Worm (Caenorhabditis elegans): Measurements from ENCODE around the gene fbxa-150.

The fbxa-150 gene

ce11 chrV:20479013-20479739 is 43.2 kb upstream of the fbxa-150 start, which contains the start of the genes calf-1 and rpl-2:
Gene calf-1 (minus strand): TSS chrV:20479089.
Gene rpl-2 (plus strand): TSS chrV:20479689.
- no peak for TF ChIP-seq ceh-34 (tag; optimal IDR thresholded peaks at IDR 0.05)
- peak; percentile 56 for TF ChIP-seq nfya-1 (tag; optimal IDR thresholded peaks at IDR 0.05)
- TF ChIP-seq ceh-48 (tag; optimal IDR thresholded peaks at IDR 0.05) = peak; percentile 83
- TF ChIP-seq unc-42 (tag; optimal IDR thresholded peaks at IDR 0.05) = peak; percentile 84
- TF ChIP-seq ceh-14 (tag; optimal IDR thresholded peaks at IDR 0.05) = no peak
- peak; percentile 11 for TF ChIP-seq elt-2 (tag; optimal IDR thresholded peaks at IDR 0.05)
- peak; percentile 49 for TF ChIP-seq ceh-31 (tag; optimal IDR thresholded peaks at IDR 0.05)

- no peak for TF ChIP-seq ceh-30 (tag; optimal IDR thresholded peaks at IDR 0.05)
- TF ChIP-seq pha-2 (tag; optimal IDR thresholded peaks at IDR 0.05) = no peak
- no peak for TF ChIP-seq ama-1 (optimal IDR thresholded peaks at IDR 0.05)
- no peak for TF ChIP-seq pros-1 (tag; optimal IDR thresholded peaks at IDR 0.05)
- TF ChIP-seq C08G9.2 (tag; optimal IDR thresholded peaks at IDR 0.05) = no peak
- TF ChIP-seq F13H6.1 (tag; optimal IDR thresholded peaks at IDR 0.05) = no peak
- TF ChIP-seq pax-1 (tag; optimal IDR thresholded peaks at IDR 0.05) = no peak
- no peak for TF ChIP-seq ahr-1 (tag; optimal IDR thresholded peaks at IDR 0.05)
- no peak for TF ChIP-seq gmeb-2 (tag; optimal IDR thresholded peaks at IDR 0.05)
- TF ChIP-seq tbx-2 (tag; optimal IDR thresholded peaks at IDR 0.05) = no peak
- no peak for TF ChIP-seq ztf-16 (tag; optimal IDR thresholded peaks at IDR 0.05)
- TF ChIP-seq ceh-24 (tag; optimal IDR thresholded peaks at IDR 0.05) = no peak
- TF ChIP-seq ref-2 (tag; optimal IDR thresholded peaks at IDR 0.05) = no peak
- TF ChIP-seq pag-3 (tag; optimal IDR thresholded peaks at IDR 0.05; ENCODE audit: borderline replicate concordance) = no peak
- no peak for TF ChIP-seq madf-2 (tag; optimal IDR thresholded peaks at IDR 0.05)
- TF ChIP-seq nhr-232 (tag; optimal IDR thresholded peaks at IDR 0.05) = no peak
- TF ChIP-seq sox-4 (tag; optimal IDR thresholded peaks at IDR 0.05) = no peak
- TF ChIP-seq ceh-2 (tag; optimal IDR thresholded peaks at IDR 0.05) = no peak
These were observed 41.6 kb upstream of the fbxa-150 start for ce11 chrV:20480790-20481189.

ce11 chrV:20485285-20485684 is 37.1 kb upstream of the fbxa-150 start, which contains the start of gene dhcr-7:
Gene dhcr-7 (minus strand): TSS chrV:20485385.
- TF ChIP-seq ttx-3 (tag; optimal IDR thresholded peaks at IDR 0.05) (no peak), eyg-1 (tag; optimal IDR thresholded peaks at IDR 0.05) (no peak), sox-2 (GFP tag; IDR thresholded peaks at IDR 0.05) (no peak), ceh-22 (tag; optimal IDR thresholded peaks at IDR 0.05) (no peak), unc-42 (tag; optimal IDR thresholded peaks at IDR 0.05) (no peak), ceh-14 (tag; optimal IDR thresholded peaks at IDR 0.05) (no peak), ceh-34 (tag; optimal IDR thresholded peaks at IDR 0.05) (no peak), hlh-8 (tag; optimal IDR thresholded peaks at IDR 0.05) (no peak), ahr-1 (tag; optimal IDR thresholded peaks at IDR 0.05) (no peak), ref-2 (tag; optimal IDR thresholded peaks at IDR 0.05) (no peak), gmeb-2 (tag; optimal IDR thresholded peaks at IDR 0.05) (no peak), zip-5 (tag; optimal IDR thresholded peaks at IDR 0.05) (no peak)

- peak; percentile 53 for TF ChIP-seq hlh-8 (tag; optimal IDR thresholded peaks at IDR 0.05)
- TF ChIP-seq dmd-4 (tag; optimal IDR thresholded peaks at IDR 0.05; ENCODE audit: borderline replicate concordance) = no peak
- peak; percentile 9 for TF ChIP-seq ceh-18 (tag; optimal IDR thresholded peaks at IDR 0.05)
These were observed 35.8 kb upstream of the fbxa-150 start for ce11 chrV:20486549-20486948.

ce11 chrV:20489102-20489501 is 33.3 kb upstream of the fbxa-150 start, which contains the start of gene srbc-78:
Gene srbc-78 (minus strand): TSS chrV:20489202.
- TF ChIP-seq dve-1 (tag; optimal IDR thresholded peaks at IDR 0.05) (no peak), rnt-1 (tag; optimal IDR thresholded peaks at IDR 0.05) (no peak), ceh-22 (tag; optimal IDR thresholded peaks at IDR 0.05) (no peak)

Measured in whole organism, late embryonic.